Comparison of ENCODE assay signal across 3 fruit fly cellular contexts in genomic region chr3R:12345989-12346388, dm6.
A peak's percentile ranks its signal among the peaks of the same experiment; 100 is the strongest.
TF ChIP-seq lines count a peak whose summit lies in the region.

No protein-coding gene starts in this region.

- no peak for TF ChIP-seq CTCF in whole organism, embryonic (GFP tag; optimal IDR thresholded peaks at IDR 0.05; lab: Kevin White, UChicago)

TF ChIP-seq in whole organism, embryonic, 481 proteins besides CTCF, POLR2A, EP300 and RAD21 (continues in another document):
- TF ChIP-seq PHDP (tag; optimal IDR thresholded peaks at IDR 0.05; lab: Kevin White, UChicago) (no peak), CG10959 (GFP tag; IDR thresholded peaks at IDR 0.05; lab: Robert Waterston, UW) (no peak), amos (GFP tag; IDR thresholded peaks at IDR 0.05; lab: Robert Waterston, UW; ENCODE audit: partially characterized antibody) (no peak), wdn (GFP tag; IDR thresholded peaks at IDR 0.05; lab: Robert Waterston, UW) (no peak), sr (GFP tag; IDR thresholded peaks at IDR 0.05; lab: Robert Waterston, UW) (no peak), CG8281 (tag; optimal IDR thresholded peaks at IDR 0.05; lab: Kevin White, UChicago) (no peak), CG14014 (GFP tag; IDR thresholded peaks at IDR 0.05; lab: Robert Waterston, UW) (no peak), cwo (GFP tag; optimal IDR thresholded peaks at IDR 0.05; lab: Kevin White, UChicago) (no peak), fd96Cb (tag; optimal IDR thresholded peaks at IDR 0.05; lab: Kevin White, UChicago) (peak; percentile 23), Xrp1 (GFP tag; IDR thresholded peaks at IDR 0.05; lab: Robert Waterston, UW) (no peak; the same call in 1 of the 2 replicates), CG17328 (GFP tag; IDR thresholded peaks at IDR 0.05; lab: Robert Waterston, UW) (no peak), trh (GFP tag; optimal IDR thresholded peaks at IDR 0.05; lab: Kevin White, UChicago) (no peak), yki (optimal IDR thresholded peaks at IDR 0.05; lab: Kevin White, UChicago) (no peak), B-H2 (GFP tag; optimal IDR thresholded peaks at IDR 0.05; lab: Kevin White, UChicago) (no peak), dm (GFP tag; optimal IDR thresholded peaks at IDR 0.05; lab: Kevin White, UChicago) (no peak), corto (GFP tag; optimal IDR thresholded peaks at IDR 0.05; lab: Kevin White, UChicago) (no peak), CG43689 (GFP tag; IDR thresholded peaks at IDR 0.05; lab: Robert Waterston, UW) (no peak), wek (GFP tag; optimal IDR thresholded peaks at IDR 0.05; lab: Kevin White, UChicago) (no peak), caup (GFP tag; optimal IDR thresholded peaks at IDR 0.05; lab: Kevin White, UChicago; ENCODE audit: severe bottlenecking) (no peak), salm (tag; optimal IDR thresholded peaks at IDR 0.05; lab: Kevin White, UChicago) (no peak), ems (GFP tag; optimal IDR thresholded peaks at IDR 0.05; lab: Kevin White, UChicago) (no peak), repo (GFP tag; optimal IDR thresholded peaks at IDR 0.05; lab: Kevin White, UChicago) (no peak), CG17829 (tag; optimal IDR thresholded peaks at IDR 0.05; lab: Kevin White, UChicago) (peak; percentile 33), CG4617 (GFP tag; optimal IDR thresholded peaks at IDR 0.05; lab: Kevin White, UChicago; ENCODE audit: borderline replicate concordance) (no peak), scrt (GFP tag; optimal IDR thresholded peaks at IDR 0.05; lab: Kevin White, UChicago) (no peak), CG1603 (tag; optimal IDR thresholded peaks at IDR 0.05; lab: Kevin White, UChicago) (no peak), Ssrp (tag; optimal IDR thresholded peaks at IDR 0.05; lab: Kevin White, UChicago) (no peak), CG16863 (GFP tag; optimal IDR thresholded peaks at IDR 0.05; lab: Kevin White, UChicago) (no peak), CG15011 (GFP tag; optimal IDR thresholded peaks at IDR 0.05; lab: Kevin White, UChicago) (no peak), lbe (GFP tag; optimal IDR thresholded peaks at IDR 0.05; lab: Kevin White, UChicago) (no peak), CG16779 (GFP tag; IDR thresholded peaks at IDR 0.05; lab: Robert Waterston, UW) (no peak), Xbp1 (GFP tag; optimal IDR thresholded peaks at IDR 0.05; lab: Kevin White, UChicago) (no peak)

TF ChIP-seq in whole organism, prepupa, 60 proteins besides CTCF, POLR2A, EP300 and RAD21:
- TF ChIP-seq svp (GFP tag; lab: Kevin White, UChicago), result peak; percentile 3
- no peak for TF ChIP-seq fd85E (GFP tag; optimal IDR thresholded peaks at IDR 0.05; lab: Kevin White, UChicago)
- no peak for TF ChIP-seq CG34406 (GFP tag; optimal IDR thresholded peaks at IDR 0.05; lab: Kevin White, UChicago)

TF ChIP-seq in whole organism, pupa, 21 proteins besides CTCF, POLR2A, EP300 and RAD21:
- TF ChIP-seq Pif1B (GFP tag; optimal IDR thresholded peaks at IDR 0.05; lab: Kevin White, UChicago) (no peak), D1 (tag; optimal IDR thresholded peaks at IDR 0.05; lab: Kevin White, UChicago) (no peak), CG8159 (tag; optimal IDR thresholded peaks at IDR 0.05; lab: Kevin White, UChicago) (peak; percentile 15), CG8301 (tag; optimal IDR thresholded peaks at IDR 0.05; lab: Kevin White, UChicago) (no peak), CG10348 (GFP tag; IDR thresholded peaks at IDR 0.05; lab: Robert Waterston, UW) (no peak), CG34367 (tag; optimal IDR thresholded peaks at IDR 0.05; lab: Kevin White, UChicago) (no peak)

Comparison
In these comparisons a context has a peak if more than half of its experiments do, and no peak if none do; other contexts are left out.
1. Of the 7 proteins assayed by ChIP-seq in both whole organism, embryonic and whole organism, prepupa: peak only in whole organism, embryonic: Blimp-1 and Sox102F; only in whole organism, prepupa: none; in both: none; in neither: 5.